Worm (Caenorhabditis elegans) whole organism, midembryonic: ENCODE data around the gene dod-20.

ENCODE experiments used
- T22C8.4 ChIP-seq: fragments of 200-800 bp; sonication (Bioruptor generic); IDR thresholded peaks from 2 replicates; pipeline ENCODE4 v1.3.6; 2022; ENCODE audit warnings: missing genetic modification characterization, missing compliant biosample characterization
- ref-1 ChIP-seq: fragments of 200-800 bp; sonication (Bioruptor generic); conservative IDR thresholded peaks from 2 replicates; pipeline ENCODE4 v1.3.6; 2022; ENCODE audit warnings: missing genetic modification reagents, missing genetic modification characterization, missing compliant biosample characterization

ce11 chrV:453569-453968, 31.3 kb downstream of the dod-20 start, which contains the start of gene nhr-98:
- TF ChIP-seq T22C8.4 (GFP tag; lab: Robert Waterston, UW) (no peak), ref-1 (no peak)
